Worm (Caenorhabditis elegans) whole organism, midembryonic: ENCODE data around the gene C12D5.10.

Experiments
- T22C8.4 ChIP-seq: fragments of 200-800 bp; sonication (Bioruptor generic); IDR thresholded peaks from 2 replicates; pipeline ENCODE4 v1.3.6; 2022; ENCODE audit warnings: missing genetic modification characterization, missing compliant biosample characterization
- cog-1 ChIP-seq: sonication (generic microtip); optimal IDR thresholded peaks from 2 replicates; lab custom pipeline; 2016; ENCODE audit warnings: missing genetic modification characterization, missing compliant biosample characterization
- flt-1 ChIP-seq: fragments of 200-800 bp; sonication (Bioruptor generic); IDR thresholded peaks from 2 replicates; pipeline ENCODE4 v1.3.6; 2022; ENCODE audit warnings: missing genetic modification characterization, missing compliant biosample characterization
- klf-2 ChIP-seq: fragments of 200-800 bp; sonication (Bioruptor generic); conservative IDR thresholded peaks from 2 replicates; pipeline ENCODE4 v1.3.6; 2022; ENCODE audit warnings: missing genetic modification reagents, missing genetic modification characterization, missing compliant biosample characterization
- med-1 ChIP-seq: sonication (generic microtip); optimal IDR thresholded peaks from 2 replicates; lab custom pipeline; 2017; ENCODE audit warnings: missing genetic modification characterization, mild to moderate bottlenecking, missing compliant biosample characterization, antibody characterized with exemption, missing genetic modification reagents; ENCODE audit not compliant: insufficient read depth
- ref-1 ChIP-seq: fragments of 200-800 bp; sonication (Bioruptor generic); conservative IDR thresholded peaks from 2 replicates; pipeline ENCODE4 v1.3.6; 2022; ENCODE audit warnings: missing genetic modification reagents, missing genetic modification characterization, missing compliant biosample characterization
- tab-1 ChIP-seq: fragments of 200-800 bp; sonication (Bioruptor generic); IDR thresholded peaks from 2 replicates; pipeline ENCODE4 v1.3.6; 2022; ENCODE audit warnings: missing genetic modification characterization, missing compliant biosample characterization
- ztf-23 ChIP-seq: fragments of 200-800 bp; sonication (Bioruptor generic); IDR thresholded peaks from 2 replicates; pipeline ENCODE4 v1.3.6; 2022; ENCODE audit warnings: missing genetic modification reagents, missing genetic modification characterization, missing compliant biosample characterization
- ztf-29 ChIP-seq: fragments of 200-800 bp; sonication (Bioruptor generic); IDR thresholded peaks from 2 replicates; pipeline ENCODE4 v1.3.6; 2022; ENCODE audit warnings: missing genetic modification reagents, missing genetic modification characterization, missing compliant biosample characterization

The C12D5.10 gene

DNA sequence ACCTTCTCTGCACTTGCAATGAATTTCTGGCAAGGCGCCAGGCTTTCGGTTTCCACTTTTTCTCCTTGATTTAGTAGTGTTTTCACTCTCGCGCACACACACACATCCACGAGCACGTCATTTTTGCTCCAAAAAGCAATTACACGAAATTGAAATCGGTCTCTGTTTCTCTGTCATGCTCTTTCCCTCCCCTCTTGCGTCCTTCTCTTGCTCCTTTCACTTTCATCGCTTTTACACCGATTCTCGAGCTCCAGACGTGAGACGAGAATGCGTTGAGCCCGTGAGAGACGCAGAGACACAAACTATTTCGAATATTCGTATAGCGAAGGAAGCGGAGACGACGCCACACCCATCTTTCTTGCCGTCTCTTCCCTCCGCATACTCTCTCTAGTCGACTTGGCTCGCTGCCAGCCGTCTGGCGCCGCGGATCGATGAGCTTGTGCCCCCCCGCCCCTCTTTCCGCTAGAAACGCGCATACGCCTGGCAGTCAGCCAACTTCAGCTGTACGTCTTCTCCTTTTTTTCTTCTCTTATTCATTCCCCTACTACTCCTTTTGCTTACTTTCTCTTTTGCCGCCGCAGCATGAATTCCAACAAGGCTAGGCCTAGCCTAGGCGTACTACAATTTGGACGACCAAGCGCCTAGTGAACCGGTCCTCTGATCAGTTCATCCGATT, 34.8 kb upstream of the C12D5.10 start:
- 0 out of 2 replicates have a peak, but pooled peaks have one; percentile 36 for TF ChIP-seq klf-2
- TF ChIP-seq tab-1 (GFP tag; lab: Robert Waterston, UW): no peak
- peak; percentile 48 for TF ChIP-seq cog-1 (tag; lab: Kevin White, UChicago)
- 0 out of 2 replicates have a peak, but pooled peaks have one; percentile 41 for TF ChIP-seq flt-1 (GFP tag; lab: Robert Waterston, UW)
- no peak for TF ChIP-seq ref-1 (GFP tag; lab: Robert Waterston, UW)
- TF ChIP-seq med-1 (GFP tag; lab: Kevin White, UChicago): no peak
- TF ChIP-seq T22C8.4 (GFP tag; lab: Robert Waterston, UW): no peak; the same call in 1 of the 2 replicates
- no peak for TF ChIP-seq ztf-29 (GFP tag; lab: Robert Waterston, UW)

DNA sequence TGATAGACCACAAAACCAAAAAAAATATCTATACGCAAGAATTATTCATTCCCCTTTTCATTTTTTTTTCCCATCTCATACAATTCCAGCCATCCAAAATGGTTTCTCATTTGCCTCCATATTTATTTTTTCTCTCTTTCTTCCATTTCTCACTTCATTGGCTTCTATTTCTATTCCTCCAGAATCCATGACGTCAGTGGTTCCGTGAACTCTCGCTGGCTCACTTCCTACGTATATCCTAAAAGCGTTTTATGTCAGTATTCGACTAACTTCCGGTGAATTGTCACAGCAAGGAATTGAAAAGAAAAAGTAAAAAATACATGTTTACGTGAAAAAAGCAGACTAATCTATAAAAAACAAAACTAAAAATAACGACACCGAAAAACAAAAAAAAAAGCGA, 33.6 kb upstream of the C12D5.10 start:
- no peak for TF ChIP-seq klf-2
- no peak for TF ChIP-seq ztf-23
- no peak for TF ChIP-seq flt-1 (GFP tag; lab: Robert Waterston, UW)
- TF ChIP-seq med-1 (GFP tag; lab: Kevin White, UChicago): no peak
- no peak for TF ChIP-seq cog-1 (tag; lab: Kevin White, UChicago)
- TF ChIP-seq tab-1 (GFP tag; lab: Robert Waterston, UW): no peak
- TF ChIP-seq T22C8.4 (GFP tag; lab: Robert Waterston, UW): no peak
- TF ChIP-seq ztf-29 (GFP tag; lab: Robert Waterston, UW): no peak
- TF ChIP-seq ref-1 (GFP tag; lab: Robert Waterston, UW): no peak

DNA sequence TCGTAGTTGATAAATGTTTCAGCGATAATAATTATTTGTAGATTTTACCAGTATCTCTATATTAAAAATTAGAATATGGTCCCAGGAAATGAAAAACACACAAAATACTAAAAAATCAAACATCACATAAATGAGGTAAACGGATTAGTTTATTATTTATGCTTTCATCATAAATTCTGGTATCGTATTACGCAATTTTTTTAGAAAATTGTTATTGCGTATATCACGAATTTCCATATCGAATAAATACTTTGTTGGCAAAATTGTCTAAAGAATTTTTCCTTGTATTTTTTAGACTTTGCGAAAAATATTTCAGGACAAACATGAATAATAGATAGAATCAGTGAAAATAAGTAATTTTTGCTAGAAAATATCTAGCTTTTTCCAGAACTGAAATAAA, 32.9 kb upstream of the C12D5.10 start:
- TF ChIP-seq ztf-29 (GFP tag; lab: Robert Waterston, UW) (no peak), T22C8.4 (GFP tag; lab: Robert Waterston, UW) (no peak), flt-1 (GFP tag; lab: Robert Waterston, UW) (no peak), cog-1 (tag; lab: Kevin White, UChicago) (no peak)

DNA sequence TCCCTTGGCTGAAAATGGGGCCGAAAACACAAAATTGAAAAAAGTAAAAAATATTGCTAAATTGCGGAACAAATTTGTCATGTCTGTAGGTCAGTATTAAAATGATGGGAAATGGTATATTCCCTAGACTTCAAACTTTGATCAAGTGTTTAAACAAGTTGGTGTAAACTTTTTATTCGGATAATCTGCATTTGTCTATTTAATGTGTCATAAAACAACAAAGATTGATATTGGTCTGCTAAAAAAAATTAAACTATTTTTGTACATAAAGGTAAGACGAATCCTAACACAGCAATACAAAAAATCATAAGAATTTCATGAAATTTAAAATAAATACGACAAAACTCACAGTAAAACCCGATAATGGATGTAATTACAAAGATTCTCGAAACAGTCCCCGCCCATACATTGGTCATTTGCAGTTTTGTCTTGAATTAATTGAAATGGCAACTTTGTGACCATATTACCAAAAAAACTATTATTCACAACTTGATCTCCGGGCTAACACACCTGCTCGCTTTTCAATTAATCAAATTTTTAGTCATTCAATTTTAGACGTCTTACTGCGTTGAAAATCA, 30.8 kb upstream of the C12D5.10 start, which contains the start of the genes ZK105.6 and ZK105.8:
Gene ZK105.6 (minus strand): TSS at position 101 of the 578 bp plus-strand sequence.
Gene ZK105.8 (plus strand): TSS at position 528 of the 578 bp plus-strand sequence.
- TF ChIP-seq T22C8.4 (GFP tag; lab: Robert Waterston, UW) (no peak), tab-1 (GFP tag; lab: Robert Waterston, UW) (no peak), klf-2 (no peak), flt-1 (GFP tag; lab: Robert Waterston, UW) (no peak), cog-1 (tag; lab: Kevin White, UChicago) (no peak)

DNA sequence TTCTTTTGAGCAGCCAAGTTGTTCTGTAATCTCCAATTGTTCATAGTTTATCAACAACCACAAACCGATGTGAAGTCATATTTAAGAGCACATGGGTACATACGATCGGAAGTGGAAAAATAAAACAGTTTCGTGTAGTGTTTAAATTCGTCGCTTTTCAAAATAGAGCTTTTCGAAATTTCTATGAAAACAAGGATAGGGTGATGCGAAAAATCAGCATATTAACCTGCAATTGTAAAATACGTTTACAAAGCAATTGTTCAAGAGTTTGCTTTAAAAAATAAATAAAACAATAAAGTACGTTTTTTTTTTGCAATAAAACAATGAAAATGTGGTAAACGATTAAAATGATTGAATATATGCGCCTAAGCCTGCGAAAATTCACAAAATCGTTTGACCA, 28.7 kb upstream of the C12D5.10 start, which contains the start of gene ZK105.14:
Gene ZK105.14 (minus strand): TSS at position 101 of the 400 bp plus-strand sequence.
- no peak for TF ChIP-seq cog-1 (tag; lab: Kevin White, UChicago)
- TF ChIP-seq ref-1 (GFP tag; lab: Robert Waterston, UW): no peak
- TF ChIP-seq flt-1 (GFP tag; lab: Robert Waterston, UW): no peak
- TF ChIP-seq med-1 (GFP tag; lab: Kevin White, UChicago): no peak
- TF ChIP-seq ztf-29 (GFP tag; lab: Robert Waterston, UW): no peak
- no peak for TF ChIP-seq ztf-23
- TF ChIP-seq klf-2: no peak
- no peak for TF ChIP-seq tab-1 (GFP tag; lab: Robert Waterston, UW)
- TF ChIP-seq T22C8.4 (GFP tag; lab: Robert Waterston, UW): no peak

DNA sequence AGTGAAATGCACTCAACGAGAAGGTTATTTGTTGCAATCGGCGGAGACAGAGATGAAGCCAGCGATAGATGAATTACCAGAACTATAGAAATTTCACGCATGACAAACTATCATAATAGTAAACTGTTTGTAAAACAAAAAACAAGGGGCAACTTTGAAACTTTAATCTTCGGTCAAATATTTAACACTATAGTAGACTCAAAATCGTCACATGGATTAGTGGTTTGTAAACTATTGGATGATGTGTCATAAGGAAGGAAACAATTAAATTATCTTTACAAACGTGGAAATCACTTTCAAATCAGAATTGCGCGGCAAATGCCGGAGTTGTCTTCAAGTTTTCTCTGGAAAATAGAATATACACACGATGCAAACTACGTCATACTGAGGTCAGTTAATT, 24.3 kb upstream of the C12D5.10 start, which contains the start of gene ZK105.5:
Gene ZK105.5 (minus strand): TSS at position 101 of the 400 bp plus-strand sequence.
- TF ChIP-seq ztf-23 (no peak), ref-1 (GFP tag; lab: Robert Waterston, UW) (no peak), T22C8.4 (GFP tag; lab: Robert Waterston, UW) (no peak), med-1 (GFP tag; lab: Kevin White, UChicago) (no peak)

DNA sequence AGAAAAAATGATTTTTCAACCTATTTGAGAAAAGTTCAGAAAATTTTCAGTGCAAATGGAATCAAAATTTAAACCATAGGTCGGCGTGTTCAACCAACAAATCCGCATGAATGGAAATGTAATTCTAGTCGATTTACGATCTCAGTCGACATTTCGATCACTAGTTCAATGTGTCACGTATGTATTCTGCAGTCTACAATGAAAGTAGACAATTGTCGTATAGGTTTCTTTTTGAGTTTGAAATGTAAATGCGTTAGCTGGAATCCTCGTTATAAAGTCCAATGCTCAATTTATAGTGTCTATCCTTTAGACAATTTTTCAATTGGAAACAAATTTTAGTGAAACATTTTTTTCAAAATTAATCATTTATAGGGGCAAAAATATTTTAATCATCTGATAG, 22.7 kb upstream of the C12D5.10 start, which contains the start of gene ZK105.12:
Gene ZK105.12 (minus strand): TSS at position 101 of the 400 bp plus-strand sequence.
- TF ChIP-seq med-1 (GFP tag; lab: Kevin White, UChicago): no peak
- TF ChIP-seq ztf-29 (GFP tag; lab: Robert Waterston, UW): no peak
- TF ChIP-seq klf-2: no peak
- TF ChIP-seq flt-1 (GFP tag; lab: Robert Waterston, UW): no peak
- no peak for TF ChIP-seq ref-1 (GFP tag; lab: Robert Waterston, UW)
- TF ChIP-seq tab-1 (GFP tag; lab: Robert Waterston, UW): no peak
- TF ChIP-seq cog-1 (tag; lab: Kevin White, UChicago): no peak
- no peak for TF ChIP-seq ztf-23
- no peak for TF ChIP-seq T22C8.4 (GFP tag; lab: Robert Waterston, UW)

DNA sequence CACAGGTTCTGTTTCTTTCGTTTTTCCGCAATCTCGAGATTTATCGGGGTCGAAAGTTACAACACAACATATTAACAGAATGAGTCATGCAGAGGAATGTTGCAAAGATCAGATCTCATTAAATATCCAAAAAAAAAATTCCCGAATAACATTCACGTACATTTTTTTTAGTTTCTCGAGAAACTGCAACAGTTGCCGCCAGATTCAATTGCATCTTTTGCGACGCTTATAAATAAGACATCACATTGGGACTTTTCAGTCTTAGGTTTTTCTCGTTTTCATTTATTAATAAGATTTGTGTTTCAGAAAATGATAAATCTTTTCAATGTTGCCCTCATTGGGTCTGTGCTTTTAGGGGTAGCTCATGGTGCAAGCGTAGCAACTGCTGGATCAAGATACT, 20.4 kb upstream of the C12D5.10 start, which contains the start of gene ZK105.1:
Gene ZK105.1 (plus strand): TSS at position 301 of the 400 bp plus-strand sequence.
- no peak for TF ChIP-seq cog-1 (tag; lab: Kevin White, UChicago)
- no peak for TF ChIP-seq tab-1 (GFP tag; lab: Robert Waterston, UW)
- TF ChIP-seq med-1 (GFP tag; lab: Kevin White, UChicago): no peak
- no peak for TF ChIP-seq flt-1 (GFP tag; lab: Robert Waterston, UW)
- TF ChIP-seq ztf-23: no peak
- no peak for TF ChIP-seq ztf-29 (GFP tag; lab: Robert Waterston, UW)
- no peak for TF ChIP-seq klf-2
- no peak for TF ChIP-seq ref-1 (GFP tag; lab: Robert Waterston, UW)
- no peak for TF ChIP-seq T22C8.4 (GFP tag; lab: Robert Waterston, UW)

DNA sequence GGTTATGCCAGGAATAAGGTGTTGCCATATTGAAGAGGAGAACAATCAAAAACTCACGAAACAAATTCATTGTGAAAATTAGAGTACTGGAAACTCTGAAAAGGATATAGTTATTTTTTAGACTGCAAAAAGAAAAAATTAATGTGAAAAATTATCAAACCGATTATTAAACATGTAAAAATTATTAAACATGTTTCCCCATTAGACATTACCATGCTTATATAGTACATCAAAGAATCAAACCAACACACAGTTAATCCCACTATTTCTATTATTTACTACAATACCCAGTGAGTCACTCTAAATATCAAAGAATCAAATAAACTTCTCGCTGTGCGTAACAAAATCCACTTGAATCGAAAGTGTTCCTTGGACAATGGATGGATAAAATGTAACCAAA, 19.8 kb upstream of the C12D5.10 start, which contains the start of gene ZK105.13:
Gene ZK105.13 (minus strand): TSS at position 101 of the 400 bp plus-strand sequence.
- no peak for TF ChIP-seq ztf-29 (GFP tag; lab: Robert Waterston, UW)
- no peak for TF ChIP-seq ztf-23
- no peak for TF ChIP-seq ref-1 (GFP tag; lab: Robert Waterston, UW)
- TF ChIP-seq med-1 (GFP tag; lab: Kevin White, UChicago): no peak
- TF ChIP-seq T22C8.4 (GFP tag; lab: Robert Waterston, UW): no peak
- TF ChIP-seq cog-1 (tag; lab: Kevin White, UChicago): no peak
- TF ChIP-seq tab-1 (GFP tag; lab: Robert Waterston, UW): no peak
- no peak for TF ChIP-seq flt-1 (GFP tag; lab: Robert Waterston, UW)
- no peak for TF ChIP-seq klf-2
